Fruit fly (Drosophila melanogaster) whole organism, adult: ENCODE measurements around the gene CG31693.
A peak's percentile ranks its signal among the peaks of the same experiment; 100 is the strongest.

ENCODE experiments used
- CG11617 ChIP-seq: fragments of 200-800 bp; sonication (Bioruptor generic); optimal IDR thresholded peaks from 2 replicates; lab custom pipeline; 2017; ENCODE audit warnings: mild to moderate bottlenecking, missing biosample characterization, missing genetic modification reagents, missing genetic modification characterization
- CG12768 ChIP-seq: fragments of 200-800 bp; sonication (Bioruptor generic); optimal IDR thresholded peaks from 2 replicates; lab custom pipeline; 2017; ENCODE audit warnings: missing biosample characterization, missing genetic modification characterization, mild to moderate bottlenecking, moderate library complexity, missing genetic modification reagents
- CG14711 ChIP-seq: fragments of 200-800 bp; sonication (Bioruptor generic); optimal IDR thresholded peaks from 2 replicates; lab custom pipeline; 2018; ENCODE audit warnings: missing biosample characterization, mild to moderate bottlenecking, missing genetic modification characterization, moderate library complexity
- CG33017 ChIP-seq: fragments of 200-800 bp; sonication (Bioruptor generic); optimal IDR thresholded peaks from 2 replicates; lab custom pipeline; 2018; ENCODE audit warnings: missing biosample characterization, mild to moderate bottlenecking, missing genetic modification characterization, moderate library complexity
- CG5204 ChIP-seq: fragments of 200-800 bp; sonication (Bioruptor generic); optimal IDR thresholded peaks from 2 replicates; lab custom pipeline; 2016; ENCODE audit warnings: missing biosample characterization, missing genetic modification characterization
- CG7045 ChIP-seq: fragments of 200-800 bp; sonication (Bioruptor generic); optimal IDR thresholded peaks from 2 replicates; lab custom pipeline; 2017; ENCODE audit warnings: missing biosample characterization, mild to moderate bottlenecking, missing genetic modification characterization
- CG7101 ChIP-seq: fragments of 200-800 bp; sonication (Bioruptor generic); optimal IDR thresholded peaks from 2 replicates; lab custom pipeline; 2018; ENCODE audit warnings: missing biosample characterization, mild to moderate bottlenecking, missing genetic modification characterization, moderate library complexity
- Clk ChIP-seq: fragments of 200-800 bp; sonication (Bioruptor generic); optimal IDR thresholded peaks from 2 replicates; lab custom pipeline; 2017; ENCODE audit warnings: missing biosample characterization, missing genetic modification characterization
- Hr96 ChIP-seq: fragments of 200-800 bp; sonication (Bioruptor generic); optimal IDR thresholded peaks from 2 replicates; lab custom pipeline; 2016; ENCODE audit warnings: missing biosample characterization, missing genetic modification characterization
- Mnt ChIP-seq: fragments of 200-800 bp; sonication (Bioruptor generic); optimal IDR thresholded peaks from 2 replicates; lab custom pipeline; 2016; ENCODE audit warnings: missing biosample characterization, mild to moderate bottlenecking, missing genetic modification characterization
- bab1 ChIP-seq: fragments of 200-800 bp; sonication (Bioruptor generic); optimal IDR thresholded peaks from 3 replicates; lab custom pipeline; 2019; ENCODE audit warnings: missing biosample characterization, mild to moderate bottlenecking, missing genetic modification characterization, moderate library complexity
- cic ChIP-seq: fragments of 200-800 bp; sonication (Bioruptor generic); optimal IDR thresholded peaks from 2 replicates; lab custom pipeline; 2017; ENCODE audit warnings: missing biosample characterization, mild to moderate bottlenecking, missing genetic modification characterization, moderate library complexity
- cnc ChIP-seq, 2 experiments: fragments of >200 bp; optimal IDR thresholded peaks; 2 replicates each; lab custom pipeline; 2017
- kay ChIP-seq: fragments of 200-800 bp; sonication (Bioruptor generic); peaks from one replicate; lab custom pipeline; 2016; ENCODE audit warnings: missing biosample characterization, missing genetic modification characterization, borderline replicate concordance
- ovo ChIP-seq: fragments of 200-800 bp; sonication (Bioruptor generic); optimal IDR thresholded peaks from 2 replicates; lab custom pipeline; 2016; ENCODE audit warnings: missing biosample characterization, missing genetic modification characterization
- pad ChIP-seq: fragments of 200-800 bp; sonication (Bioruptor generic); optimal IDR thresholded peaks from 3 replicates; lab custom pipeline; 2017; ENCODE audit warnings: missing biosample characterization, missing genetic modification characterization, mild to moderate bottlenecking, moderate library complexity, missing genetic modification reagents
- tj ChIP-seq: fragments of 200-800 bp; sonication (Bioruptor generic); optimal IDR thresholded peaks from 3 replicates; lab custom pipeline; 2017; ENCODE audit warnings: missing biosample characterization, mild to moderate bottlenecking, missing genetic modification characterization, moderate library complexity
- toe ChIP-seq: fragments of 200-800 bp; sonication (Bioruptor generic); optimal IDR thresholded peaks from 2 replicates; lab custom pipeline; 2016; ENCODE audit warnings: missing biosample characterization, missing genetic modification characterization

Gene CG31693

dm6 chr2L:22014890-22015289 is at the start of gene CG31693:
CG31693 (plus strand) TSS chr2L:22015190.
- no peak for TF ChIP-seq CG33017

dm6 chr2L:21970698-21971395 is 44.1 kb upstream of the CG31693 start:
- TF ChIP-seq CG33017 (no peak), ovo (GFP tag; lab: Kevin White, UChicago) (no peak), CG11617 (no peak), Clk (GFP tag; lab: Kevin White, UChicago) (no peak), Hr96 (GFP tag; lab: Kevin White, UChicago) (no peak), CG14711 (tag; lab: Kevin White, UChicago) (no peak), CG7101 (tag; lab: Kevin White, UChicago) (no peak)

dm6 chr2L:21974895-21975294 is 40.1 kb upstream of the CG31693 start:
- no peak for TF ChIP-seq CG7045 (GFP tag; lab: Kevin White, UChicago)
- no peak for TF ChIP-seq bab1 (GFP tag; lab: Kevin White, UChicago)
- TF ChIP-seq CG7101 (tag; lab: Kevin White, UChicago) = no peak
- TF ChIP-seq tj = no peak
- no peak for TF ChIP-seq ovo (GFP tag; lab: Kevin White, UChicago)
- no peak for TF ChIP-seq pad (GFP tag; lab: Kevin White, UChicago)

- TF ChIP-seq cic (GFP tag; lab: Kevin White, UChicago) = no peak
Measured at dm6 chr2L:21992833-21993232, 22.2 kb upstream of the CG31693 start, which contains the start of gene CG2528. CG2528 (minus strand) TSS chr2L:21992933.

- TF ChIP-seq CG7101 (tag; lab: Kevin White, UChicago) (no peak), CG7045 (GFP tag; lab: Kevin White, UChicago) (no peak), tj (no peak), Clk (GFP tag; lab: Kevin White, UChicago) (no peak), bab1 (GFP tag; lab: Kevin White, UChicago) (no peak), kay (GFP tag; lab: Kevin White, UChicago) (no peak), CG14711 (tag; lab: Kevin White, UChicago) (no peak), CG33017 (no peak)
Measured at dm6 chr2L:21993377-21993776, 21.6 kb upstream of the CG31693 start.

dm6 chr2L:22018861-22019270 is 3.9 kb downstream of the CG31693 start, which contains the start of gene tio:
tio (plus strand) TSS chr2L:22019208.
- TF ChIP-seq pad (GFP tag; lab: Kevin White, UChicago) (peak; percentile 97), cic (GFP tag; lab: Kevin White, UChicago) (no peak)

- TF ChIP-seq toe (GFP tag; lab: Kevin White, UChicago) (peak; percentile 42), CG7045 (GFP tag; lab: Kevin White, UChicago) (no peak), bab1 (GFP tag; lab: Kevin White, UChicago) (peak; percentile 2), pad (GFP tag; lab: Kevin White, UChicago) (peak; percentile 100)
Measured at dm6 chr2L:22024362-22024761, 9.4 kb downstream of the CG31693 start.

dm6 chr2L:22036877-22037276 is 21.9 kb downstream of the CG31693 start:
- TF ChIP-seq pad (GFP tag; lab: Kevin White, UChicago) (no peak), kay (GFP tag; lab: Kevin White, UChicago) (no peak), cnc (optimal IDR thresholded peaks at IDR 0.05; lab: Kevin White, UChicago) (no peak), CG12768 (GFP tag; lab: Kevin White, UChicago) (no peak), CG7045 (GFP tag; lab: Kevin White, UChicago) (no peak), Clk (GFP tag; lab: Kevin White, UChicago) (no peak), cic (GFP tag; lab: Kevin White, UChicago) (no peak), Hr96 (GFP tag; lab: Kevin White, UChicago) (no peak), CG5204 (GFP tag; lab: Kevin White, UChicago) (no peak), Mnt (GFP tag; lab: Kevin White, UChicago) (no peak)

dm6 chr2L:22037560-22037959 is 22.6 kb downstream of the CG31693 start, which contains the start of gene Grl40a:
Grl40a (plus strand) TSS chr2L:22037860.
- no peak for TF ChIP-seq CG14711 (tag; lab: Kevin White, UChicago)
- no peak for TF ChIP-seq pad (GFP tag; lab: Kevin White, UChicago)
- no peak for TF ChIP-seq Clk (GFP tag; lab: Kevin White, UChicago)
- no peak for TF ChIP-seq CG33017
